Fruit fly (Drosophila melanogaster) whole organism, embryonic: Measurements from ENCODE around the gene rasp.

ENCODE experiments used
- Awh ChIP-seq: fragments of 200-800 bp; sonication (Bioruptor generic); IDR thresholded peaks from 2 replicates; pipeline ENCODE4, ENCODE4 v1.3.6; 2022; ENCODE audit warnings: missing biosample characterization, missing genetic modification characterization
- Blimp-1 ChIP-seq: fragments of 200-800 bp; sonication (Bioruptor generic); optimal IDR thresholded peaks from 3 replicates; lab custom pipeline; 2018; ENCODE audit warnings: missing biosample characterization, missing genetic modification characterization, mild to moderate bottlenecking, moderate library complexity, missing genetic modification reagents
- CG10462 ChIP-seq: fragments of 200-800 bp; sonication (Bioruptor generic); optimal IDR thresholded peaks from 2 replicates; lab custom pipeline; 2016; ENCODE audit warnings: missing biosample characterization, missing genetic modification characterization
- CG12299 ChIP-seq: fragments of 200-800 bp; sonication (Bioruptor generic); optimal IDR thresholded peaks from 2 replicates; lab custom pipeline; 2018; ENCODE audit warnings: missing biosample characterization, mild to moderate bottlenecking, missing genetic modification characterization
- CG12744 ChIP-seq: fragments of 200-800 bp; sonication (Bioruptor generic); optimal IDR thresholded peaks from 2 replicates; lab custom pipeline; 2016; ENCODE audit warnings: missing biosample characterization, missing genetic modification characterization
- CG1603 ChIP-seq: fragments of 200-800 bp; sonication (Bioruptor generic); optimal IDR thresholded peaks from 2 replicates; lab custom pipeline; 2019; ENCODE audit warnings: missing biosample characterization, mild to moderate bottlenecking, missing genetic modification characterization, moderate library complexity
- CG16863 ChIP-seq: fragments of 200-800 bp; sonication (Bioruptor generic); optimal IDR thresholded peaks from 3 replicates; lab custom pipeline; 2016; ENCODE audit warnings: missing biosample characterization, missing genetic modification characterization
- CG17359 ChIP-seq: fragments of 200-800 bp; sonication (Bioruptor generic); optimal IDR thresholded peaks from 3 replicates; lab custom pipeline; 2018; ENCODE audit warnings: missing biosample characterization, mild to moderate bottlenecking, missing genetic modification characterization, moderate library complexity
- CG17802 ChIP-seq: fragments of 200-800 bp; sonication (Bioruptor generic); optimal IDR thresholded peaks from 2 replicates; lab custom pipeline; 2018; ENCODE audit warnings: missing biosample characterization, mild to moderate bottlenecking, missing genetic modification characterization, moderate library complexity
- CG18262 ChIP-seq: fragments of 200-800 bp; optimal IDR thresholded peaks from 3 replicates; lab custom pipeline; 2019; ENCODE audit warnings: missing biosample characterization, mild to moderate bottlenecking, missing genetic modification characterization, moderate library complexity
- CG18619 ChIP-seq: fragments of 200-800 bp; sonication (Bioruptor generic); optimal IDR thresholded peaks from 3 replicates; lab custom pipeline; 2017; ENCODE audit warnings: missing biosample characterization, mild to moderate bottlenecking, missing genetic modification characterization
- CG2129 ChIP-seq: fragments of 200-800 bp; sonication (Bioruptor generic); IDR thresholded peaks from 2 replicates; pipeline ENCODE4 v1.3.6; 2022; ENCODE audit warnings: missing biosample characterization, missing genetic modification characterization; ENCODE audit not compliant: partially characterized antibody
- CG2712 ChIP-seq: fragments of 200-800 bp; optimal IDR thresholded peaks from 3 replicates; lab custom pipeline; 2019; ENCODE audit warnings: missing biosample characterization, mild to moderate bottlenecking, missing genetic modification characterization, moderate library complexity
- CG2889 ChIP-seq: fragments of 200-800 bp; sonication (Bioruptor generic); IDR thresholded peaks from 3 replicates; pipeline ENCODE4 v1.3.6; 2022; ENCODE audit warnings: missing biosample characterization, missing genetic modification characterization
- CG3065 ChIP-seq: fragments of 200-800 bp; sonication (Bioruptor generic); optimal IDR thresholded peaks from 2 replicates; lab custom pipeline; 2016; ENCODE audit warnings: missing biosample characterization, missing genetic modification characterization
- CG3163 ChIP-seq: fragments of 200-800 bp; sonication (Bioruptor generic); optimal IDR thresholded peaks from 3 replicates; lab custom pipeline; 2016; ENCODE audit warnings: missing biosample characterization, missing genetic modification characterization
- CG3847 ChIP-seq: fragments of 200-800 bp; sonication (Bioruptor generic); IDR thresholded peaks from 2 replicates; pipeline ENCODE4 v1.3.6; 2022; ENCODE audit warnings: missing biosample characterization, missing genetic modification characterization
- CG4707 ChIP-seq: fragments of 200-800 bp; sonication (Bioruptor generic); optimal IDR thresholded peaks from 2 replicates; lab custom pipeline; 2018; ENCODE audit warnings: missing biosample characterization, mild to moderate bottlenecking, missing genetic modification characterization, moderate library complexity
- CG4820 ChIP-seq: fragments of 200-800 bp; sonication (Bioruptor generic); optimal IDR thresholded peaks from 3 replicates; lab custom pipeline; 2016; ENCODE audit warnings: missing biosample characterization, missing genetic modification characterization
- CG5180 ChIP-seq: fragments of 200-800 bp; sonication (Bioruptor generic); optimal IDR thresholded peaks from 3 replicates; lab custom pipeline; 2017; ENCODE audit warnings: missing biosample characterization, missing genetic modification characterization, mild to moderate bottlenecking, moderate library complexity, missing genetic modification reagents
- CG6254 ChIP-seq: fragments of 200-800 bp; sonication (Bioruptor generic); optimal IDR thresholded peaks from 3 replicates; lab custom pipeline; 2017; ENCODE audit warnings: mild to moderate bottlenecking, missing biosample characterization, missing genetic modification reagents, missing genetic modification characterization
- CG7745 ChIP-seq: fragments of 200-800 bp; sonication (Bioruptor generic); optimal IDR thresholded peaks from 2 replicates; lab custom pipeline; 2018; ENCODE audit warnings: missing biosample characterization, mild to moderate bottlenecking, missing genetic modification characterization, moderate library complexity
- CoRest ChIP-seq: fragments of 200-800 bp; sonication (Bioruptor generic); optimal IDR thresholded peaks from 3 replicates; lab custom pipeline; 2018; ENCODE audit warnings: missing biosample characterization, mild to moderate bottlenecking, missing genetic modification characterization, moderate library complexity
- D19B ChIP-seq: fragments of 200-800 bp; sonication (Bioruptor generic); optimal IDR thresholded peaks from 2 replicates; lab custom pipeline; 2017; ENCODE audit warnings: missing biosample characterization, mild to moderate bottlenecking, missing genetic modification characterization
- Eip74EF ChIP-seq, 2 experiments: fragments of 200-800 bp in 1 of 2; fragments of >200 bp in 1 of 2; sonication (Bioruptor generic) in 1 of 2; optimal IDR thresholded peaks; 2 replicates each; lab custom pipeline; 2017 to 2019; ENCODE audit warnings: missing biosample characterization in 2 of 2, missing genetic modification characterization in 2 of 2, mild to moderate bottlenecking in 1 of 2, moderate library complexity in 1 of 2
- HLH3B ChIP-seq: fragments of 200-800 bp; sonication (Bioruptor generic); IDR thresholded peaks from 2 replicates; pipeline ENCODE4 v1.3.6; 2022; ENCODE audit warnings: missing biosample characterization, missing genetic modification characterization
- Lhr ChIP-seq: fragments of 200-800 bp; sonication (Bioruptor generic); optimal IDR thresholded peaks from 3 replicates; lab custom pipeline; 2017; ENCODE audit warnings: mild to moderate bottlenecking, missing biosample characterization, missing genetic modification reagents, missing genetic modification characterization
- Mad ChIP-seq: fragments of 200-800 bp; sonication (Bioruptor generic); optimal IDR thresholded peaks from 2 replicates; lab custom pipeline; 2016; ENCODE audit warnings: missing biosample characterization, missing genetic modification characterization
- Oli ChIP-seq: fragments of 200-800 bp; sonication (Bioruptor generic); optimal IDR thresholded peaks from 2 replicates; lab custom pipeline; 2018; ENCODE audit warnings: missing biosample characterization, mild to moderate bottlenecking, missing genetic modification characterization, moderate library complexity
- Pdp1 ChIP-seq, 2 experiments: fragments of 200-800 bp; sonication (Bioruptor generic); optimal IDR thresholded peaks; 3 replicates each; lab custom pipeline; 2016; ENCODE audit warnings: missing biosample characterization in 2 of 2, missing genetic modification characterization in 2 of 2, mild to moderate bottlenecking in 1 of 2, moderate library complexity in 1 of 2
- YL-1 ChIP-seq: fragments of 200-800 bp; sonication (Bioruptor generic); optimal IDR thresholded peaks from 3 replicates; lab custom pipeline; 2017; ENCODE audit warnings: missing biosample characterization, mild to moderate bottlenecking, missing genetic modification characterization
- al ChIP-seq: fragments of 200-800 bp; sonication (Bioruptor generic); IDR thresholded peaks from 2 replicates; pipeline ENCODE4 v1.3.6; 2022; ENCODE audit warnings: missing biosample characterization, missing genetic modification characterization
- dpn ChIP-seq, 2 experiments: fragments of 200-800 bp; sonication (Bioruptor generic); optimal IDR thresholded peaks; 3 replicates each; lab custom pipeline; 2016; ENCODE audit warnings: missing biosample characterization in 2 of 2, missing genetic modification characterization in 2 of 2
- ems ChIP-seq: fragments of 200-800 bp; sonication (Bioruptor generic); optimal IDR thresholded peaks from 3 replicates; lab custom pipeline; 2016; ENCODE audit warnings: missing biosample characterization, missing genetic modification characterization
- en ChIP-seq: fragments of 200-800 bp; sonication (Bioruptor generic); optimal IDR thresholded peaks from 2 replicates; lab custom pipeline; 2016; ENCODE audit warnings: missing biosample characterization, missing genetic modification characterization
- fd96Cb ChIP-seq: fragments of 200-800 bp; sonication (Bioruptor generic); optimal IDR thresholded peaks from 2 replicates; lab custom pipeline; 2018; ENCODE audit warnings: missing biosample characterization, mild to moderate bottlenecking, missing genetic modification characterization, moderate library complexity
- gce ChIP-seq: fragments of 200-800 bp; sonication (Bioruptor generic); IDR thresholded peaks from 3 replicates; pipeline ENCODE4 v1.3.6; 2022; ENCODE audit warnings: missing biosample characterization, missing genetic modification characterization
- gsb-n ChIP-seq: fragments of 200-800 bp; sonication (Bioruptor generic); optimal IDR thresholded peaks from 3 replicates; lab custom pipeline; 2018; ENCODE audit warnings: missing biosample characterization, mild to moderate bottlenecking, missing genetic modification characterization
- h ChIP-seq: fragments of >200 bp; optimal IDR thresholded peaks from 2 replicates; lab custom pipeline; 2017
- inv ChIP-seq: fragments of 200-800 bp; sonication (Bioruptor generic); IDR thresholded peaks from 2 replicates; pipeline ENCODE4 v1.3.6; 2022; ENCODE audit warnings: missing biosample characterization, missing genetic modification characterization; ENCODE audit not compliant: partially characterized antibody
- lab ChIP-seq: fragments of 200-800 bp; sonication (Bioruptor generic); optimal IDR thresholded peaks from 3 replicates; lab custom pipeline; 2017; ENCODE audit warnings: missing biosample characterization, missing genetic modification characterization, mild to moderate bottlenecking, moderate library complexity, missing genetic modification reagents
- nau ChIP-seq: fragments of 200-800 bp; sonication (Bioruptor generic); optimal IDR thresholded peaks from 3 replicates; lab custom pipeline; 2017; ENCODE audit warnings: missing biosample characterization, mild to moderate bottlenecking, missing genetic modification characterization, missing genetic modification reagents
- ranshi ChIP-seq: fragments of 200-800 bp; sonication (Bioruptor generic); IDR thresholded peaks from 2 replicates; pipeline ENCODE4 v1.3.6; 2022; ENCODE audit warnings: missing biosample characterization, missing genetic modification characterization
- salm ChIP-seq: fragments of 200-800 bp; sonication (Bioruptor generic); optimal IDR thresholded peaks from 2 replicates; lab custom pipeline; 2018; ENCODE audit warnings: missing biosample characterization, mild to moderate bottlenecking, missing genetic modification characterization
- schlank ChIP-seq: fragments of 200-800 bp; sonication (Bioruptor generic); optimal IDR thresholded peaks from 2 replicates; lab custom pipeline; 2018; ENCODE audit warnings: missing biosample characterization, mild to moderate bottlenecking, missing genetic modification characterization
- sens ChIP-seq: fragments of 200-800 bp; sonication (Bioruptor generic); peaks from one replicate; lab custom pipeline; 2016; ENCODE audit warnings: missing biosample characterization, missing genetic modification characterization
- sim ChIP-seq: fragments of 200-800 bp; sonication (Bioruptor generic); IDR thresholded peaks from 2 replicates; pipeline ENCODE4 v1.3.6; 2022; ENCODE audit warnings: missing biosample characterization, missing genetic modification characterization
- so ChIP-seq: fragments of 200-800 bp; sonication (Bioruptor generic); IDR thresholded peaks from 3 replicates; pipeline ENCODE4 v1.3.6; 2022; ENCODE audit warnings: missing biosample characterization, missing genetic modification characterization
- sr ChIP-seq: fragments of 200-800 bp; sonication (Bioruptor generic); IDR thresholded peaks from 3 replicates; pipeline ENCODE4 v1.3.6; 2022; ENCODE audit warnings: missing biosample characterization, missing genetic modification characterization
- z ChIP-seq: fragments of 200-800 bp; sonication (Bioruptor generic); IDR thresholded peaks from 3 replicates; pipeline ENCODE4 v1.3.6; 2022; ENCODE audit warnings: missing biosample characterization, missing genetic modification characterization
- zfh1 ChIP-seq: fragments of 200-800 bp; sonication (Bioruptor generic); IDR thresholded peaks from 3 replicates; pipeline ENCODE4 v1.3.6; 2022; ENCODE audit warnings: missing biosample characterization, missing genetic modification characterization

Gene rasp

DNA sequence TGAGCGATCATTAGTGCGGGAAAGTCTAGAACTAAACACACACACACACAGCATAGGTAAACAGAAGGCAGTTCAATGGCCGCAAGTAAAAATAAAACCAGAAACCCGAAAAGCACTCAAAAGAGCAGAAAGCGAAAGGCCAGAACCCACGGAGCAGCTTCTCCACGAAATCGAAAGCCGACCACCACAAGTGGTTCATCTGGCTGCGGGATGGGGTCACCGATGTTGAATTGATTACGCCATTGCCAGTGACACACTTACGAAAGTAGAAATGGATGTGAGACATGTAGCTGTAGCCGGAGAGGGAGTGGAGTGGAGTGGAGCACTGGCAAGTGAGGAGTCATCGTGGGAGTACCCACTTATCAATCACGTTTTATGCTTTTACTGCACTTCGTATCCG, 20.6 kb upstream of the rasp start (continued):
- no peak for TF ChIP-seq Oli
- TF ChIP-seq CG6254 = peak; percentile 64
- no peak for TF ChIP-seq CoRest
- TF ChIP-seq CG3847 (GFP tag; lab: Robert Waterston, UW) = 0 out of 2 replicates have a peak, but pooled peaks have one; percentile 10
- no peak for TF ChIP-seq CG12299 (tag; lab: Kevin White, UChicago)
- TF ChIP-seq Awh = no peak
- no peak for TF ChIP-seq gce (GFP tag; lab: Robert Waterston, UW)
- peak; percentile 56 for TF ChIP-seq sens (GFP tag; lab: Kevin White, UChicago)
- TF ChIP-seq Eip74EF (GFP tag; optimal IDR thresholded peaks at IDR 0.05; lab: Kevin White, UChicago) = peak in 1 of 2 experiments; percentile 14
- no peak for TF ChIP-seq CG12744 (GFP tag; lab: Kevin White, UChicago)
- TF ChIP-seq lab (GFP tag; lab: Kevin White, UChicago) = no peak
- TF ChIP-seq al (GFP tag; lab: Robert Waterston, UW) = no peak
- TF ChIP-seq CG2889 (GFP tag; lab: Robert Waterston, UW) = no peak
- no peak for TF ChIP-seq nau (GFP tag; lab: Kevin White, UChicago)
- TF ChIP-seq so = no peak
- TF ChIP-seq CG4707 (GFP tag; lab: Kevin White, UChicago) = no peak
- peak; percentile 7 for TF ChIP-seq Lhr (GFP tag; lab: Kevin White, UChicago)
- no peak for TF ChIP-seq CG10462 (GFP tag; lab: Kevin White, UChicago)
- no peak for TF ChIP-seq CG3065 (GFP tag; lab: Kevin White, UChicago)
- TF ChIP-seq salm (tag; lab: Kevin White, UChicago) = no peak
- no peak for TF ChIP-seq Mad (GFP tag; lab: Kevin White, UChicago)
- TF ChIP-seq gsb-n (tag; lab: Kevin White, UChicago) = peak; percentile 50
- peak; percentile 64 for TF ChIP-seq CG7745 (tag; lab: Kevin White, UChicago)
- no peak for TF ChIP-seq D19B (GFP tag; lab: Kevin White, UChicago)
- peak; percentile 76 for TF ChIP-seq z
- TF ChIP-seq ranshi = no peak
- no peak for TF ChIP-seq CG1603 (tag; lab: Kevin White, UChicago)
- no peak for TF ChIP-seq CG3163 (GFP tag; lab: Kevin White, UChicago)
- no peak for TF ChIP-seq en (GFP tag; lab: Kevin White, UChicago)
- TF ChIP-seq YL-1 (GFP tag; lab: Kevin White, UChicago) = no peak
- no peak for TF ChIP-seq h (lab: Kevin White, UChicago)
- no peak for TF ChIP-seq CG18619 (GFP tag; lab: Kevin White, UChicago)
- no peak for TF ChIP-seq CG5180 (GFP tag; lab: Kevin White, UChicago)
- TF ChIP-seq dpn (GFP tag; optimal IDR thresholded peaks at IDR 0.05; lab: Kevin White, UChicago) = no peak
- peak; percentile 100 for TF ChIP-seq Blimp-1 (GFP tag; lab: Kevin White, UChicago)
- TF ChIP-seq inv (GFP tag; lab: Robert Waterston, UW) = no peak
- TF ChIP-seq sr = no peak
- TF ChIP-seq schlank (tag; lab: Kevin White, UChicago) = no peak
- TF ChIP-seq CG2712 (tag; lab: Kevin White, UChicago) = peak; percentile 34
- TF ChIP-seq CG16863 = no peak
- TF ChIP-seq zfh1 (GFP tag; lab: Robert Waterston, UW) = peak; percentile 9; the same call in 1 of the 3 replicates
- no peak for TF ChIP-seq CG17802 (tag; lab: Kevin White, UChicago)
- TF ChIP-seq CG2129 (GFP tag; lab: Robert Waterston, UW) = no peak
- peak; percentile 36; the same call in 1 of the 2 replicates for TF ChIP-seq sim (GFP tag; lab: Robert Waterston, UW)
- no peak for TF ChIP-seq fd96Cb (tag; lab: Kevin White, UChicago)
- TF ChIP-seq CG17359 (tag; lab: Kevin White, UChicago) = no peak
- TF ChIP-seq Pdp1 (GFP tag; optimal IDR thresholded peaks at IDR 0.05; lab: Kevin White, UChicago) = peak in 1 of 2 experiments; percentile 73
- TF ChIP-seq HLH3B (GFP tag; lab: Robert Waterston, UW) = no peak
- TF ChIP-seq CG18262 (tag; lab: Kevin White, UChicago) = peak; percentile 42
- TF ChIP-seq ems (GFP tag; lab: Kevin White, UChicago) = no peak
- TF ChIP-seq CG4820 (GFP tag; lab: Kevin White, UChicago) = no peak
